Worm (Caenorhabditis elegans) whole organism, L1 larva: ENCODE results near the gene lsd-1.

Source experiments
- C16A3.4 ChIP-seq: fragments of 150-350 bp; optimal IDR thresholded peaks from 2 replicates; lab custom pipeline; 2014; ENCODE audit warnings: missing biosample characterization, missing genetic modification characterization
- C34B4.2 ChIP-seq: sonication (generic microtip); optimal IDR thresholded peaks from 2 replicates; lab custom pipeline; 2017; ENCODE audit warnings: mild to moderate bottlenecking, missing genetic modification characterization, missing compliant biosample characterization
- F16B12.6 ChIP-seq: fragments of 150-350 bp; optimal IDR thresholded peaks from 2 replicates; lab custom pipeline; 2014; ENCODE audit warnings: missing biosample characterization, missing genetic modification characterization
- Y116A8C.19 ChIP-seq: sonication (generic microtip); optimal IDR thresholded peaks from 2 replicates; lab custom pipeline; 2016; ENCODE audit warnings: missing compliant biosample characterization, missing genetic modification characterization, borderline replicate concordance
- aly-2 ChIP-seq: fragments of 150-350 bp; optimal IDR thresholded peaks from 2 replicates; lab custom pipeline; 2014; ENCODE audit warnings: missing biosample characterization, missing genetic modification characterization
- blmp-1 ChIP-seq: fragments of 150-350 bp; optimal IDR thresholded peaks from 2 replicates; lab custom pipeline; 2014; ENCODE audit warnings: missing biosample characterization, missing genetic modification characterization
- ceh-63 ChIP-seq: fragments of 200-800 bp; sonication (Bioruptor generic); optimal IDR thresholded peaks from 2 replicates; lab custom pipeline; 2018; ENCODE audit warnings: mild to moderate bottlenecking, missing genetic modification characterization, missing compliant biosample characterization
- ceh-8 ChIP-seq: fragments of 200-800 bp; sonication (Bioruptor generic); optimal IDR thresholded peaks from 2 replicates; lab custom pipeline; 2018; ENCODE audit warnings: mild to moderate bottlenecking, missing genetic modification characterization, moderate library complexity, missing compliant biosample characterization
- ceh-82 ChIP-seq, 3 experiments: fragments of 150-350 bp in 1 of 3; sonication (generic microtip) in 2 of 3; optimal IDR thresholded peaks; 2 replicates each; lab custom pipeline; 2014 to 2017; ENCODE audit warnings: missing biosample characterization in 3 of 3, missing genetic modification characterization in 3 of 3
- dpl-1 ChIP-seq, 3 experiments: fragments of 150-350 bp in 2 of 3; sonication (generic microtip) in 1 of 3; optimal IDR thresholded peaks; 2 replicates each; lab custom pipeline; 2014 to 2017; ENCODE audit warnings: missing biosample characterization in 3 of 3, missing genetic modification characterization in 3 of 3, missing genetic modification reagents in 3 of 3
- dsc-1 ChIP-seq: sonication (generic microtip); optimal IDR thresholded peaks from 2 replicates; lab custom pipeline; 2016; ENCODE audit warnings: mild to moderate bottlenecking, missing genetic modification characterization, missing compliant biosample characterization
- efl-1 ChIP-seq, 4 experiments: fragments of 150-350 bp; optimal IDR thresholded peaks in 3 of 4; peaks in 1 of 4; 1 replicate in 1 of 4; 2 replicates in 3 of 4; lab custom pipeline; 2014; ENCODE audit warnings: missing biosample characterization in 2 of 4, missing genetic modification characterization in 2 of 4, missing genetic modification reagents in 2 of 4
- efl-3 ChIP-seq: fragments of 200-800 bp; sonication (Bioruptor generic); optimal IDR thresholded peaks from 2 replicates; lab custom pipeline; 2018; ENCODE audit warnings: mild to moderate bottlenecking, missing genetic modification characterization, missing compliant biosample characterization
- egl-13 ChIP-seq: sonication (generic microtip); optimal IDR thresholded peaks from 2 replicates; lab custom pipeline; 2016; ENCODE audit warnings: missing genotype, missing genetic modification reagents, missing genetic modification characterization, missing compliant biosample characterization
- elt-3 ChIP-seq, 6 experiments: fragments of 150-350 bp in 1 of 6; sonication (generic microtip); optimal IDR thresholded peaks; 2 replicates each; lab custom pipeline; 2017 to 2018; ENCODE audit warnings: missing biosample characterization in 6 of 6, missing genetic modification characterization in 6 of 6, inconsistent platforms in 1 of 6
- ets-5 ChIP-seq: fragments of 200-800 bp; sonication (Bioruptor generic); IDR thresholded peaks from 2 replicates; pipeline ENCODE4 v1.3.6; 2022; ENCODE audit warnings: missing genetic modification characterization, missing compliant biosample characterization
- fkh-8 ChIP-seq: sonication (generic microtip); optimal IDR thresholded peaks from 2 replicates; lab custom pipeline; 2016; ENCODE audit warnings: mild to moderate bottlenecking, missing genetic modification characterization, missing compliant biosample characterization
- grh-1 ChIP-seq: fragments of 200-800 bp; sonication (Bioruptor generic); IDR thresholded peaks from 2 replicates; pipeline ENCODE4 v1.3.6; 2022; ENCODE audit warnings: missing genetic modification reagents, missing genetic modification characterization, missing compliant biosample characterization
- hlh-4 ChIP-seq: sonication (generic microtip); optimal IDR thresholded peaks from 2 replicates; lab custom pipeline; 2016; ENCODE audit warnings: mild to moderate bottlenecking, missing genetic modification characterization, missing compliant biosample characterization
- hpl-2 ChIP-seq: fragments of 150-350 bp; optimal IDR thresholded peaks from 2 replicates; lab custom pipeline; 2014; ENCODE audit warnings: missing biosample characterization, missing genetic modification reagents, missing genetic modification characterization
- irx-1 ChIP-seq: sonication (generic microtip); optimal IDR thresholded peaks from 2 replicates; lab custom pipeline; 2016; ENCODE audit warnings: missing genetic modification characterization, missing compliant biosample characterization
- isw-1 ChIP-seq: fragments of 200-800 bp; sonication (Bioruptor generic); IDR thresholded peaks from 2 replicates; pipeline ENCODE4 v1.3.6; 2022; ENCODE audit warnings: missing genetic modification characterization, missing compliant biosample characterization
- lin-14 ChIP-seq: fragments of 200-800 bp; sonication (Bioruptor generic); optimal IDR thresholded peaks from 2 replicates; lab custom pipeline; 2018; ENCODE audit warnings: mild to moderate bottlenecking, missing genetic modification characterization, moderate library complexity, missing compliant biosample characterization
- lin-15B ChIP-seq: fragments of 150-350 bp; sonication (generic microtip); optimal IDR thresholded peaks from 3 replicates; lab custom pipeline; 2014; ENCODE audit warnings: missing biosample characterization, missing genetic modification characterization
- lin-35 ChIP-seq, 2 experiments: fragments of 150-350 bp; optimal IDR thresholded peaks; 2 replicates each; lab custom pipeline; 2014; ENCODE audit warnings: missing biosample characterization in 2 of 2, missing genetic modification characterization in 2 of 2, missing genetic modification reagents in 2 of 2
- lsy-2 ChIP-seq, 2 experiments: fragments of 150-350 bp; optimal IDR thresholded peaks; 2 replicates each; lab custom pipeline; 2014; ENCODE audit warnings: missing biosample characterization in 2 of 2, missing genetic modification characterization in 2 of 2
- mep-1 ChIP-seq: fragments of 150-350 bp; optimal IDR thresholded peaks from 2 replicates; lab custom pipeline; 2014; ENCODE audit warnings: missing biosample characterization, missing genetic modification characterization
- nhr-19 ChIP-seq: fragments of 200-800 bp; sonication (Bioruptor generic); conservative IDR thresholded peaks from 2 replicates; pipeline ENCODE4 v1.3.6; 2022; ENCODE audit warnings: missing genetic modification characterization, missing compliant biosample characterization
- nhr-20 ChIP-seq: sonication (generic microtip); optimal IDR thresholded peaks from 2 replicates; lab custom pipeline; 2016; ENCODE audit warnings: mild to moderate bottlenecking, missing genetic modification characterization, missing compliant biosample characterization
- nhr-71 ChIP-seq: sonication (generic microtip); optimal IDR thresholded peaks from 2 replicates; lab custom pipeline; 2016; ENCODE audit warnings: mild to moderate bottlenecking, missing genetic modification characterization, moderate library complexity, missing compliant biosample characterization
- nhr-76 ChIP-seq: sonication (generic microtip); optimal IDR thresholded peaks from 2 replicates; lab custom pipeline; 2017; ENCODE audit warnings: missing biosample characterization, missing genetic modification characterization
- nhr-77 ChIP-seq: fragments of 150-350 bp; optimal IDR thresholded peaks from 2 replicates; lab custom pipeline; 2014; ENCODE audit warnings: missing biosample characterization, missing genetic modification characterization
- nhr-85 ChIP-seq: sonication (generic microtip); peaks from one replicate; lab custom pipeline; 2016; ENCODE audit warnings: missing genetic modification characterization, inconsistent platforms, missing compliant biosample characterization
- nhr-90 ChIP-seq: sonication (generic microtip); optimal IDR thresholded peaks from 2 replicates; lab custom pipeline; 2016; ENCODE audit warnings: mild to moderate bottlenecking, missing genetic modification characterization, missing compliant biosample characterization; ENCODE audit not compliant: poor library complexity
- pax-3 ChIP-seq: fragments of 200-800 bp; sonication (Bioruptor generic); optimal IDR thresholded peaks from 2 replicates; lab custom pipeline; 2018; ENCODE audit warnings: mild to moderate bottlenecking, missing genetic modification characterization, moderate library complexity, missing compliant biosample characterization
- rnt-1 ChIP-seq: sonication (generic microtip); optimal IDR thresholded peaks from 2 replicates; lab custom pipeline; 2016; ENCODE audit warnings: mild to moderate bottlenecking, missing genetic modification characterization, moderate library complexity, missing compliant biosample characterization
- snu-23 ChIP-seq: sonication (generic microtip); optimal IDR thresholded peaks from 2 replicates; lab custom pipeline; 2016; ENCODE audit warnings: missing genetic modification characterization, missing compliant biosample characterization
- sox-4 ChIP-seq: sonication (generic microtip); optimal IDR thresholded peaks from 2 replicates; lab custom pipeline; 2016; ENCODE audit warnings: missing genetic modification characterization, missing compliant biosample characterization
- swsn-7 ChIP-seq: sonication (generic microtip); optimal IDR thresholded peaks from 2 replicates; lab custom pipeline; 2016; ENCODE audit warnings: missing genetic modification characterization, missing compliant biosample characterization
- tbx-2 ChIP-seq: sonication (generic microtip); optimal IDR thresholded peaks from 2 replicates; lab custom pipeline; 2016; ENCODE audit warnings: missing genetic modification characterization, missing compliant biosample characterization
- tlp-1 ChIP-seq: fragments of 150-350 bp; optimal IDR thresholded peaks from 2 replicates; lab custom pipeline; 2014; ENCODE audit warnings: missing biosample characterization, missing genetic modification characterization
- unc-62 ChIP-seq: fragments of 150-350 bp; optimal IDR thresholded peaks from 2 replicates; lab custom pipeline; 2014; ENCODE audit warnings: missing biosample characterization, missing genetic modification reagents, missing genetic modification characterization
- zag-1 ChIP-seq: fragments of 150-350 bp; optimal IDR thresholded peaks from 2 replicates; lab custom pipeline; 2014; ENCODE audit warnings: missing biosample characterization, missing genetic modification characterization
- ztf-11 ChIP-seq, 2 experiments: sonication (generic microtip); optimal IDR thresholded peaks; 2 replicates each; lab custom pipeline; 2016 to 2017; ENCODE audit warnings: missing genetic modification characterization in 2 of 2, missing biosample characterization in 1 of 2, missing compliant biosample characterization in 1 of 2

lsd-1 gene

DNA sequence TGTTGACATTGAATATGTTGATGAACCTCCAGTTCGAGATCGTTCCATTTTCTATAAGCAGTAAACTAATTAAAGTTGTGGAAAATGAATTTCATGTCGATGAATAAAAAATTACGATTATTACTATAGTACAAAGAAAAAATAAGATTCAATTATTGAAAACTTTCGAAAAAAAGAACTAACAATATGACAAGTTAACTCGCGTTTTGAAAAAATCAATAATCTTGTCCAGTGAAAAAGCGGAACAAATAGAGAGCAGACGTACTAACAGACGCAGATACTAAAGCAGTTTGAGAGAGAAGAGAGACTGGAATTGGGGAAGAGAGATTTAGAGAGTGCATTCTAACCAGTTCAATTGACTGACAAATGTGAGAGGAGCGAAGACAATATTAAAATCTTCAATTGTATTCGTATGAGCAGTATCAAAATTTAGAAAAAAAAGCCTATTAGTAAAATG lies 26.0 kb downstream of the lsd-1 start, which contains the start of gene set-6 (continued):
- TF ChIP-seq F16B12.6 (no peak), grh-1 (no peak), ztf-11 (tag; optimal IDR thresholded peaks at IDR 0.05; lab: Kevin White, UChicago) (no peak), lin-35 (GFP tag; optimal IDR thresholded peaks at IDR 0.05; lab: Kevin White, UChicago) (peak in 1 of 2 experiments; percentile 7), aly-2 (tag; lab: Kevin White, UChicago) (no peak), C34B4.2 (tag; lab: Kevin White, UChicago) (no peak), mep-1 (peak; percentile 44), lsy-2 (tag; optimal IDR thresholded peaks at IDR 0.05; lab: Kevin White, UChicago) (peak in 1 of 2 experiments; percentile 49), egl-13 (no peak), nhr-20 (tag; lab: Kevin White, UChicago) (peak; percentile 23), nhr-19 (GFP tag; lab: Robert Waterston, UW) (no peak), blmp-1 (tag; lab: Kevin White, UChicago) (no peak), hpl-2 (GFP tag; lab: Kevin White, UChicago) (no peak), hlh-4 (no peak), efl-1 (optimal IDR thresholded peaks at IDR 0.05; lab: Kevin White, UChicago) (peak in 1 of 2 experiments; percentile 47), efl-1 (GFP tag; optimal IDR thresholded peaks at IDR 0.05 in 1 of 2; lab: Kevin White, UChicago) (no peak), tbx-2 (tag; lab: Kevin White, UChicago) (no peak), nhr-90 (tag; lab: Kevin White, UChicago) (no peak), Y116A8C.19 (tag; lab: Kevin White, UChicago) (no peak), ceh-63 (GFP tag; lab: Kevin White, UChicago) (no peak), ceh-8 (GFP tag; lab: Kevin White, UChicago) (no peak), nhr-71 (tag; lab: Kevin White, UChicago) (peak; percentile 30), efl-3 (GFP tag; lab: Kevin White, UChicago) (no peak), elt-3 (tag; optimal IDR thresholded peaks at IDR 0.05; lab: Kevin White, UChicago) (no peak), lin-14 (GFP tag; lab: Kevin White, UChicago) (peak; percentile 57), nhr-76 (tag; lab: Kevin White, UChicago) (no peak), swsn-7 (peak; percentile 22)

DNA sequence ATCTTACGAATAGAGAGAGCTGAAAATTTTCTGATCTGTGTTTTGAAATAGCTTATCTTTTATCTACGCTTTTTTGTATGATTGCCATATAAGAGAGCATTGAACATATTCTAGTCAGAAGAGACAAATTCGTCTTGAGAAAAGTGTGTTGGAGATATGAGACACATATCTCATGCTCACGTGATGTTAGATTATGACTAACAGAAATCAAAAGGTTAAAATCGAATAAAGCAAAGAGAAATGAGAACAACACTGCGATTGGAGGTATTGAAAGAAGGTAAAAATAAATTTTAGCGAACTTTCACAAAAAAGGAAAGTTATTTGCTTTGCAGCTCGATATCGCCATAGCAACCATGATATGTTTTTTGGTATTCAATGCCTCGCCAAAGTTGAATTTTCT lies 33.4 kb downstream of the lsd-1 start, which contains the start of gene nhr-167:
Gene nhr-167, minus strand, starts transcription at position 21 of the 400 bp plus-strand sequence.
- peak; percentile 15 for TF ChIP-seq sox-4 (tag; lab: Kevin White, UChicago)
- TF ChIP-seq swsn-7: peak; percentile 0
- TF ChIP-seq zag-1 (tag; lab: Kevin White, UChicago): no peak
- no peak for TF ChIP-seq efl-1 (optimal IDR thresholded peaks at IDR 0.05; lab: Kevin White, UChicago)
- TF ChIP-seq efl-1 (GFP tag; optimal IDR thresholded peaks at IDR 0.05 in 1 of 2; lab: Kevin White, UChicago): peak in 1 of 2 experiments; percentile 77
- TF ChIP-seq fkh-8 (tag; lab: Kevin White, UChicago): peak; percentile 81
- TF ChIP-seq dsc-1 (tag; lab: Kevin White, UChicago): peak; percentile 76
- peak; percentile 8 for TF ChIP-seq pax-3 (tag; lab: Kevin White, UChicago)
- TF ChIP-seq nhr-77 (tag; lab: Kevin White, UChicago): no peak

DNA sequence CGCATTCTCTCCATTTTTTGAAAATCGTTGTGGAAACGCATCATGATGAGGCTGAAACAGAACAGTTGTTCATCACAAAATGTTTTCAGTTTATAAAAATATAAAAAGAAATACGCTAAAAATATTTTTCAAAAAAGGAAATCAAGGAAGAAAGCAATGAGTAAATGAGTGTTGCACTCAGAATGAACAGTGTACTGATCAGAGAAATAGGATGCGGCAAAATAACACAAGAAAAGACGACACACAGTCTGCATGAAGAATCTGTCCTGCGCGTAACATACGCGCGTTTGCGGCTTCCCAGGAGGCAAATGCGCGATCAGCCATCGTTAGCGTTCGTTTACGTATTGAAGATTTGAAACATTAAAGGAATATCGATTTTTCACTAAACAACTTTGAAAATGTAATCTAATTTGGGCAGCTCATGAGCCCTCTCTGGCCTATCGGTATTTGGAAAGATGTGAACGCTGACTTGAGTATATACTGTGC lies 35.0 kb downstream of the lsd-1 start, which contains the start of gene C49F5.3:
Gene C49F5.3, minus strand, starts transcription at position 51 of the 486 bp plus-strand sequence.
- TF ChIP-seq C16A3.4 (tag; lab: Kevin White, UChicago) (no peak), ceh-82 (tag; optimal IDR thresholded peaks at IDR 0.05; lab: Kevin White, UChicago) (no peak), snu-23 (GFP tag; lab: Kevin White, UChicago) (no peak), unc-62 (no peak), tlp-1 (tag; lab: Kevin White, UChicago) (no peak), dpl-1 (GFP tag; optimal IDR thresholded peaks at IDR 0.05; lab: Kevin White, UChicago) (no peak), irx-1 (tag; lab: Kevin White, UChicago) (no peak), rnt-1 (no peak), ets-5 (no peak), C34B4.2 (tag; lab: Kevin White, UChicago) (no peak), isw-1 (GFP tag; lab: Robert Waterston, UW) (no peak), fkh-8 (tag; lab: Kevin White, UChicago) (no peak), ztf-11 (tag; optimal IDR thresholded peaks at IDR 0.05; lab: Kevin White, UChicago) (no peak), nhr-85 (tag; lab: Kevin White, UChicago) (no peak), efl-1 (optimal IDR thresholded peaks at IDR 0.05; lab: Kevin White, UChicago) (no peak), efl-1 (GFP tag; optimal IDR thresholded peaks at IDR 0.05 in 1 of 2; lab: Kevin White, UChicago) (no peak), hlh-4 (no peak), lsy-2 (tag; optimal IDR thresholded peaks at IDR 0.05; lab: Kevin White, UChicago) (no peak), lin-15B (tag; lab: Kevin White, UChicago) (no peak)
